Worm (Caenorhabditis elegans): Measurements from ENCODE around the gene Y38H6A.1.

- TF ChIP-seq lin-39 (tag; optimal IDR thresholded peaks at IDR 0.05): no peak
- TF ChIP-seq nhr-28 (tag; optimal IDR thresholded peaks at IDR 0.05): no peak
- TF ChIP-seq nhr-11 (tag; optimal IDR thresholded peaks at IDR 0.05): no peak
- no peak for TF ChIP-seq swsn-7 (tag; optimal IDR thresholded peaks at IDR 0.05)
- no peak for TF ChIP-seq fos-1 (tag; optimal IDR thresholded peaks at IDR 0.05)
- no peak for TF ChIP-seq fkh-10 (GFP tag; optimal IDR thresholded peaks at IDR 0.05)
- no peak for TF ChIP-seq ztf-4 (tag; optimal IDR thresholded peaks at IDR 0.05)
- no peak for TF ChIP-seq ztf-11 (tag; optimal IDR thresholded peaks at IDR 0.05)
- no peak for TF ChIP-seq alr-1 (tag; optimal IDR thresholded peaks at IDR 0.05; ENCODE audit: borderline replicate concordance)
Measured at ce11 chrV:20347625-20348024, 22.1 kb downstream of the Y38H6A.1 start.

Data from whole organism, L1 larva.